Worm (Caenorhabditis elegans): ENCODE data around the gene Y61A9LA.7.
"Not testable (repeated sequence)": the region's sequence is repeated elsewhere in the genome, so short reads cannot be mapped to it uniquely, and the experiment has no call there.

- not testable (repeated sequence) for TF ChIP-seq fos-1 (tag; optimal IDR thresholded peaks at IDR 0.05); mdl-1 (tag; optimal IDR thresholded peaks at IDR 0.05); nhr-76 (tag; optimal IDR thresholded peaks at IDR 0.05); pha-4 (tag; optimal IDR thresholded peaks at IDR 0.05); nhr-25 (tag; optimal IDR thresholded peaks at IDR 0.05); snpc-4 (tag; optimal IDR thresholded peaks at IDR 0.05); ceh-82 (tag; optimal IDR thresholded peaks at IDR 0.05); unc-39 (tag; optimal IDR thresholded peaks at IDR 0.05); lin-39 (tag; optimal IDR thresholded peaks at IDR 0.05); ceh-9 (tag; optimal IDR thresholded peaks at IDR 0.05); lin-15B (tag; optimal IDR thresholded peaks at IDR 0.05); sea-2 (GFP tag; optimal IDR thresholded peaks at IDR 0.05); nhr-23 (tag; optimal IDR thresholded peaks at IDR 0.05)
These were observed 840 bp upstream of the Y61A9LA.7 start, which contains the start of gene Y61A9LA.4 for ce11 chrV:4560441-4560840.

All from whole organism, L3 larva.